Worm (Caenorhabditis elegans) whole organism, L2 larva: ENCODE results near the gene lrpr-1.

Experiments
- C34F6.9 ChIP-seq: fragments of 150-350 bp; optimal IDR thresholded peaks from 2 replicates; lab custom pipeline; 2014; ENCODE audit warnings: missing biosample characterization, missing genetic modification characterization
- F13H6.1 ChIP-seq: sonication (generic microtip); optimal IDR thresholded peaks from 2 replicates; lab custom pipeline; 2016; ENCODE audit warnings: missing genetic modification characterization, missing compliant biosample characterization
- R02D3.7 ChIP-seq: fragments of 150-350 bp; optimal IDR thresholded peaks from 2 replicates; lab custom pipeline; 2014; ENCODE audit warnings: missing biosample characterization, missing genetic modification characterization
- Y55F3AM.14 ChIP-seq: fragments of 200-800 bp; sonication (Bioruptor generic); optimal IDR thresholded peaks from 2 replicates; lab custom pipeline; 2018; ENCODE audit warnings: mild to moderate bottlenecking, missing genetic modification characterization, missing compliant biosample characterization
- ZK546.5 ChIP-seq: sonication (generic microtip); optimal IDR thresholded peaks from 2 replicates; lab custom pipeline; 2017; ENCODE audit warnings: missing biosample characterization, missing genetic modification characterization
- aly-2 ChIP-seq: fragments of 150-350 bp; optimal IDR thresholded peaks from 2 replicates; lab custom pipeline; 2014; ENCODE audit warnings: missing biosample characterization, missing genetic modification characterization
- ama-1 ChIP-seq: fragments of 150-350 bp; optimal IDR thresholded peaks from 2 replicates; lab custom pipeline; 2018; ENCODE audit warnings: inconsistent platforms
- blmp-1 ChIP-seq: sonication (generic microtip); optimal IDR thresholded peaks from 2 replicates; lab custom pipeline; 2017; ENCODE audit warnings: missing genetic modification characterization, mild to moderate bottlenecking, missing compliant biosample characterization, antibody characterized with exemption, moderate library complexity; ENCODE audit not compliant: insufficient read depth
- ceh-16 ChIP-seq: fragments of 150-350 bp; optimal IDR thresholded peaks from 2 replicates; lab custom pipeline; 2014; ENCODE audit warnings: missing biosample characterization, missing genetic modification characterization
- crh-2 ChIP-seq: sonication (generic microtip); optimal IDR thresholded peaks from 2 replicates; lab custom pipeline; 2017; ENCODE audit warnings: missing biosample characterization, missing genetic modification characterization
- elt-1 ChIP-seq: fragments of 150-350 bp; optimal IDR thresholded peaks from 2 replicates; lab custom pipeline; 2014; ENCODE audit warnings: missing biosample characterization, missing genetic modification characterization
- elt-3 ChIP-seq: sonication (generic microtip); optimal IDR thresholded peaks from 2 replicates; lab custom pipeline; 2017; ENCODE audit warnings: missing biosample characterization, missing genetic modification characterization
- gmeb-1 ChIP-seq: fragments of 150-350 bp; optimal IDR thresholded peaks from 2 replicates; lab custom pipeline; 2014; ENCODE audit warnings: missing biosample characterization, missing genetic modification characterization
- lin-11 ChIP-seq: fragments of 150-350 bp; sonication (generic microtip); optimal IDR thresholded peaks from 2 replicates; lab custom pipeline; 2014; ENCODE audit warnings: missing biosample characterization, missing genetic modification characterization, inconsistent platforms, mixed read lengths
- lin-13 ChIP-seq: fragments of 150-350 bp; optimal IDR thresholded peaks from 2 replicates; lab custom pipeline; 2014; ENCODE audit warnings: missing biosample characterization, missing genetic modification reagents, missing genetic modification characterization
- lin-39 ChIP-seq: fragments of 150-350 bp; optimal IDR thresholded peaks from 2 replicates; lab custom pipeline; 2014; ENCODE audit warnings: missing biosample characterization, missing genetic modification reagents, missing genetic modification characterization
- lsy-2 ChIP-seq, 2 experiments: fragments of 150-350 bp in 1 of 2; sonication (generic microtip) in 1 of 2; optimal IDR thresholded peaks; 2 replicates each; lab custom pipeline; 2014 to 2017; ENCODE audit warnings: missing biosample characterization in 2 of 2, missing genetic modification characterization in 2 of 2
- mbf-1 ChIP-seq: sonication (generic microtip); optimal IDR thresholded peaks from 2 replicates; lab custom pipeline; 2017; ENCODE audit warnings: missing biosample characterization, missing genetic modification characterization
- mdl-1 ChIP-seq, 2 experiments: fragments of 150-350 bp in 1 of 2; sonication (generic microtip) in 1 of 2; optimal IDR thresholded peaks; 2 replicates each; lab custom pipeline; 2017; ENCODE audit warnings: missing biosample characterization in 2 of 2, missing genetic modification characterization in 2 of 2
- nhr-10 ChIP-seq: sonication (generic microtip); optimal IDR thresholded peaks from 2 replicates; lab custom pipeline; 2017; ENCODE audit warnings: missing biosample characterization, missing genetic modification characterization
- nhr-11 ChIP-seq: fragments of 150-350 bp; optimal IDR thresholded peaks from 2 replicates; lab custom pipeline; 2014; ENCODE audit warnings: missing biosample characterization, missing genetic modification characterization
- nhr-12 ChIP-seq: fragments of 150-350 bp; optimal IDR thresholded peaks from 2 replicates; lab custom pipeline; 2014; ENCODE audit warnings: missing biosample characterization, missing genetic modification characterization
- nhr-129 ChIP-seq: fragments of 150-350 bp; optimal IDR thresholded peaks from 2 replicates; lab custom pipeline; 2014; ENCODE audit warnings: missing biosample characterization, missing genetic modification characterization
- nhr-23 ChIP-seq: fragments of 150-350 bp; optimal IDR thresholded peaks from 2 replicates; lab custom pipeline; 2014; ENCODE audit warnings: missing biosample characterization, missing genetic modification reagents, missing genetic modification characterization
- nhr-237 ChIP-seq: fragments of 150-350 bp; optimal IDR thresholded peaks from 2 replicates; lab custom pipeline; 2014; ENCODE audit warnings: missing biosample characterization, missing genetic modification characterization
- skn-1 ChIP-seq: sonication (generic microtip); optimal IDR thresholded peaks from 2 replicates; lab custom pipeline; 2017; ENCODE audit warnings: missing biosample characterization, missing genetic modification characterization
- sma-3 ChIP-seq: sonication (generic microtip); optimal IDR thresholded peaks from 2 replicates; lab custom pipeline; 2016; ENCODE audit warnings: missing genetic modification reagents, missing genetic modification characterization, missing compliant biosample characterization
- sma-9 ChIP-seq, 2 experiments: fragments of 150-350 bp in 1 of 2; sonication (generic microtip) in 1 of 2; optimal IDR thresholded peaks; 2 replicates each; lab custom pipeline; 2014 to 2016; ENCODE audit warnings: missing genetic modification characterization in 2 of 2, mild to moderate bottlenecking in 1 of 2, missing biosample characterization in 1 of 2, missing compliant biosample characterization in 1 of 2, missing genetic modification reagents in 1 of 2, moderate library complexity in 1 of 2
- snpc-4 ChIP-seq: fragments of 150-350 bp; optimal IDR thresholded peaks from 2 replicates; lab custom pipeline; 2014; ENCODE audit warnings: missing biosample characterization, missing genetic modification characterization
- unc-39 ChIP-seq: fragments of 150-350 bp; optimal IDR thresholded peaks from 2 replicates; lab custom pipeline; 2014; ENCODE audit warnings: missing biosample characterization, missing genetic modification characterization
- unc-55 ChIP-seq: fragments of 150-350 bp; sonication (generic microtip); optimal IDR thresholded peaks from 3 replicates; lab custom pipeline; 2014; ENCODE audit warnings: missing biosample characterization, missing genetic modification reagents, missing genetic modification characterization
- unc-62 ChIP-seq: fragments of 150-350 bp; optimal IDR thresholded peaks from 2 replicates; lab custom pipeline; 2014; ENCODE audit warnings: missing biosample characterization, missing genetic modification reagents, missing genetic modification characterization
- zag-1 ChIP-seq: fragments of 150-350 bp; optimal IDR thresholded peaks from 2 replicates; lab custom pipeline; 2014; ENCODE audit warnings: missing biosample characterization, missing genetic modification characterization
- ztf-1 ChIP-seq: fragments of 200-800 bp; sonication (Bioruptor generic); conservative IDR thresholded peaks from 2 replicates; pipeline ENCODE4 v1.3.6; 2022; ENCODE audit warnings: missing genetic modification characterization, missing compliant biosample characterization
- ztf-11 ChIP-seq: sonication (generic microtip); optimal IDR thresholded peaks from 2 replicates; lab custom pipeline; 2017; ENCODE audit warnings: missing biosample characterization, missing genetic modification characterization

The lrpr-1 gene

DNA sequence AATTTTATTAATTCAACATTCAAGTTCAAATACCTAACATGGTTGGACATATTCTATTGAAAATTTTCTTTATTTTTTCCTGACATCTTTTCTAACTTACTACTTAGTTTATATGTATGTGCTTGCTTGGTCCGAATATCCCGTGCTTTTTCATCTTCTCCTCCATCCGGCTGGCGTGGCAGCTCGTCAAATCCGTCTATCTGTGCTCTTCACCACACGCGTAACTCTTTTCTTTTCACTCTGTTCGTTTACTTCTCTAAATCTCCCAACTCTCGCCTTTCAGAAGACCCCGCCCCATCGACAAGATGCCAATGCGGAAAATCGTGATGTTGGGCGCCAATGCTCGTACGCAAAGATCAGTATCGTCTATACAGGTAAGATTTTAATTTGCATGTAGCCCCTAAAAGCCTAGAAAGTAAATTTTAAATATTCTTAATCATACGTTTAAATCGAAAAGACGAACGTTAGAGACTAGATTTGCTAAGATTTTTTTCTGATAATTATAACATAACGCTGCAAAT lies 47.0 kb upstream of the lrpr-1 start:
- TF ChIP-seq zag-1 (tag; lab: Kevin White, UChicago), result peak; percentile 21
- no peak for TF ChIP-seq blmp-1
- peak; percentile 52 for TF ChIP-seq crh-2 (tag; lab: Kevin White, UChicago)
- TF ChIP-seq lin-13, result no peak
- peak; percentile 23 for TF ChIP-seq unc-55
- peak; percentile 13 for TF ChIP-seq F13H6.1 (tag; lab: Kevin White, UChicago)
- no peak for TF ChIP-seq aly-2
- TF ChIP-seq nhr-10 (tag; lab: Kevin White, UChicago), result no peak
- TF ChIP-seq sma-9 (GFP tag; optimal IDR thresholded peaks at IDR 0.05; lab: Kevin White, UChicago), result peak; percentile 22
- no peak for TF ChIP-seq sma-9 (tag; optimal IDR thresholded peaks at IDR 0.05; lab: Kevin White, UChicago)
- TF ChIP-seq lsy-2 (tag; optimal IDR thresholded peaks at IDR 0.05; lab: Kevin White, UChicago), result peak in 1 of 2 experiments; percentile 21
- peak; percentile 58 for TF ChIP-seq C34F6.9

ce11 chrV:5963696-5964095 lies 46.0 kb upstream of the lrpr-1 start, which contains the start of gene pcm-1:
TSS of gene pcm-1 (minus strand) at chrV:5963882.
- TF ChIP-seq sma-9 (GFP tag; optimal IDR thresholded peaks at IDR 0.05; lab: Kevin White, UChicago) (peak; percentile 20), sma-9 (tag; optimal IDR thresholded peaks at IDR 0.05; lab: Kevin White, UChicago) (no peak), nhr-129 (tag; lab: Kevin White, UChicago) (peak; percentile 59), gmeb-1 (tag; lab: Kevin White, UChicago) (peak; percentile 31), C34F6.9 (peak; percentile 68), ztf-1 (GFP tag; lab: Robert Waterston, UW) (no peak), ama-1 (lab: Kevin White, UChicago) (peak; percentile 69), F13H6.1 (tag; lab: Kevin White, UChicago) (peak; percentile 66), crh-2 (tag; lab: Kevin White, UChicago) (peak; percentile 44), lsy-2 (tag; optimal IDR thresholded peaks at IDR 0.05; lab: Kevin White, UChicago) (peak in 1 of 2 experiments; percentile 58), lin-39 (tag; lab: Kevin White, UChicago) (no peak), unc-55 (peak; percentile 58)

ce11 chrV:5963092-5963491 lies 45.4 kb upstream of the lrpr-1 start:
- no peak for TF ChIP-seq crh-2 (tag; lab: Kevin White, UChicago)
- no peak for TF ChIP-seq C34F6.9

DNA sequence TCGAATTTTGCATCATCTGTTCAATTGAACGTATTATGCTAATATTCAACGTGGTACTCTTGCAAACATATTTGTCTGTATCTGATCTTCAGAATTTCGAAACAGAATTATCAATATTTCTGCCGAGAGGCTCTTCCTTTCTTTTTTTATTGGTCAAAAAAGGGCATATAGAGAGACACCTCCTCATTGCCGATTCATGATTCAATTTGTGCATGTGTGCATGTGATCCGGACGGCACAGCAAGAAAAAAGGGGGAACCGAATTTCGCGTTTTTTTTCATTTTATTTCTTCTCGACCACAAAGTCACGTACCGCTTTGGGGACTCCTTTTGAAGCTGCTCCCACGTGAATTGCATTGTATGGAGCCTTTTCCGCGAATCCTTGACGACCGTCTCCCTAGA lies 43.8 kb upstream of the lrpr-1 start, which contains the start of gene mcp-1:
Gene mcp-1, plus strand, starts transcription at position 292 of the 400 bp plus-strand sequence.
- TF ChIP-seq sma-9 (GFP tag; optimal IDR thresholded peaks at IDR 0.05; lab: Kevin White, UChicago) (peak; percentile 27), sma-9 (tag; optimal IDR thresholded peaks at IDR 0.05; lab: Kevin White, UChicago) (no peak), F13H6.1 (tag; lab: Kevin White, UChicago) (peak; percentile 5), nhr-129 (tag; lab: Kevin White, UChicago) (peak; percentile 24), zag-1 (tag; lab: Kevin White, UChicago) (peak; percentile 14), nhr-23 (no peak), C34F6.9 (peak; percentile 32), crh-2 (tag; lab: Kevin White, UChicago) (no peak), lsy-2 (tag; optimal IDR thresholded peaks at IDR 0.05; lab: Kevin White, UChicago) (no peak)

DNA sequence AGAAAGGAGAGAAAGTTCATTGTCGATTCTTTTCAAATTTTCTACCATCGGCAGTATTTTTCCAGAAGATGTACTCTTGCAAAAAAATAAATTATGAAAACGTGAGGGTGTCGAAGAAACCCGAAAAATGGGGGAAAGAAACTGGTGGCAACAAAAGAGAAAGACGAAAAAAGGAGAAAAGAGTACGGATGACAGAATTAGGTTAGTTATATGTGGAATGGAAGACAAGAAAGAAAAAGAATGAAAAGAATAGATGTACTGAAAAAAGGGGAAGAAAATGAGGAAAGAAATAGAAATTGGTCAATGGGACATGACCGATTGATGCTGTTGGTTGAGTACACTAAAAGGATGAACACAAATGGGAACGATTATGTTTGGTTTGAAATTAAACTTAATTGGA lies 37.9 kb upstream of the lrpr-1 start:
- TF ChIP-seq crh-2 (tag; lab: Kevin White, UChicago), result no peak
- no peak for TF ChIP-seq ztf-11
- TF ChIP-seq unc-62 (GFP tag; lab: Kevin White, UChicago), result no peak
- TF ChIP-seq mdl-1 (tag; optimal IDR thresholded peaks at IDR 0.05; lab: Kevin White, UChicago), result no peak
- TF ChIP-seq nhr-237 (tag; lab: Kevin White, UChicago), result no peak
- no peak for TF ChIP-seq lin-11 (tag; lab: Kevin White, UChicago)
- no peak for TF ChIP-seq Y55F3AM.14 (GFP tag; lab: Kevin White, UChicago)
- no peak for TF ChIP-seq ama-1 (lab: Kevin White, UChicago)
- no peak for TF ChIP-seq nhr-12
- no peak for TF ChIP-seq nhr-11 (tag; lab: Kevin White, UChicago)
- no peak for TF ChIP-seq blmp-1
- no peak for TF ChIP-seq unc-39 (tag; lab: Kevin White, UChicago)
- TF ChIP-seq skn-1 (tag; lab: Kevin White, UChicago), result no peak
- no peak for TF ChIP-seq mbf-1 (tag; lab: Kevin White, UChicago)

DNA sequence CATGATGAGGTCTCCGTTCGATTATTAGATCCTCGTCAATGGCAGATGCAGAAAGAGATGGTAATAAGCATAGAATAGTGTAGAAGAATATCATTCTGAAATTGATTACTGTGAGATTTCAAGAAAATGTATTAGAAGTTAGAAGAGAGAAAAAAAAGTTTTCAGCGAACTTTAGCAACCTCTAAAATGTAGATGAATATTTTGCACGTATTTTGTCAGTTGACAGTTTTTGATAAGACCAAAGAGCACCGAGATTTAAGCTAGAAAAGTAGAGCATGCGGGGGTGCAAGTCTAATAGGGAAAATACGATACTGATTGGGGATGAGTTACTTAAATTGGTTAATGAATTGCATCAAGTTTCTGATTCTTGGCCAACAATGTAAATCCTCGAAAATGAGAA lies 37.1 kb upstream of the lrpr-1 start, which contains the start of gene M03F8.6:
Gene M03F8.6, minus strand, starts transcription at position 101 of the 400 bp plus-strand sequence.
- no peak for TF ChIP-seq F13H6.1 (tag; lab: Kevin White, UChicago)
- no peak for TF ChIP-seq skn-1 (tag; lab: Kevin White, UChicago)
- TF ChIP-seq elt-1 (tag; lab: Kevin White, UChicago), result no peak
- TF ChIP-seq ZK546.5, result no peak
- no peak for TF ChIP-seq nhr-10 (tag; lab: Kevin White, UChicago)
- TF ChIP-seq elt-3 (tag; lab: Kevin White, UChicago), result no peak
- TF ChIP-seq R02D3.7 (tag; lab: Kevin White, UChicago), result no peak
- no peak for TF ChIP-seq lin-39 (tag; lab: Kevin White, UChicago)
- no peak for TF ChIP-seq snpc-4
- TF ChIP-seq nhr-129 (tag; lab: Kevin White, UChicago), result no peak
- no peak for TF ChIP-seq Y55F3AM.14 (GFP tag; lab: Kevin White, UChicago)
- TF ChIP-seq lsy-2 (tag; optimal IDR thresholded peaks at IDR 0.05; lab: Kevin White, UChicago), result no peak
- no peak for TF ChIP-seq sma-3
- TF ChIP-seq gmeb-1 (tag; lab: Kevin White, UChicago), result no peak
- TF ChIP-seq lin-11 (tag; lab: Kevin White, UChicago), result no peak
- no peak for TF ChIP-seq sma-9 (GFP tag; optimal IDR thresholded peaks at IDR 0.05; lab: Kevin White, UChicago)
- TF ChIP-seq sma-9 (tag; optimal IDR thresholded peaks at IDR 0.05; lab: Kevin White, UChicago), result no peak
- TF ChIP-seq ztf-1 (GFP tag; lab: Robert Waterston, UW), result no peak
- no peak for TF ChIP-seq ceh-16 (tag; lab: Kevin White, UChicago)
